Fruit fly (Drosophila melanogaster): ENCODE results near the gene CG42655.
A peak's percentile ranks its signal among the peaks of the same experiment; 100 is the strongest.

The CG42655 gene

dm6 chr3L:19953612-19954011 is at the start of gene CG42655:
TSS of gene CG42655 (minus strand) at chr3L:19953712.
- no peak for TF ChIP-seq noc (tag; optimal IDR thresholded peaks at IDR 0.05)

- TF ChIP-seq noc (tag; optimal IDR thresholded peaks at IDR 0.05) = no peak
Observed at dm6 chr3L:20003235-20003493, 49.7 kb upstream of the CG42655 start.

dm6 chr3L:20002482-20003234 is 49.1 kb upstream of the CG42655 start, which contains the start of gene CG7668:
TSS of gene CG7668 (plus strand) at chr3L:20002736.
- TF ChIP-seq noc (tag; optimal IDR thresholded peaks at IDR 0.05) = peak; percentile 88

- no peak for TF ChIP-seq noc (tag; optimal IDR thresholded peaks at IDR 0.05)
Observed at dm6 chr3L:20000878-20001640, 47.5 kb upstream of the CG42655 start.

dm6 chr3L:20000081-20000736 is 46.7 kb upstream of the CG42655 start, which contains the start of the genes Tom20 and Gabat:
TSS of gene Tom20 (plus strand) at chr3L:20000644.
TSS of gene Gabat (minus strand) at chr3L:20000686.
- no peak for TF ChIP-seq noc (tag; optimal IDR thresholded peaks at IDR 0.05)

dm6 chr3L:19994015-19994414 is 40.5 kb upstream of the CG42655 start:
- no peak for TF ChIP-seq noc (tag; optimal IDR thresholded peaks at IDR 0.05)

- no peak for TF ChIP-seq noc (tag; optimal IDR thresholded peaks at IDR 0.05)
Observed at dm6 chr3L:19991714-19992231, 38.3 kb upstream of the CG42655 start, which contains the start of the genes CG7646 and Nca. TSS of gene CG7646 (plus strand) at chr3L:19991887. TSS of gene Nca (plus strand) at chr3L:19991887.

dm6 chr3L:19991120-19991519 is 37.6 kb upstream of the CG42655 start, which contains the start of gene fln:
TSS of gene fln (minus strand) at chr3L:19991220.
- TF ChIP-seq noc (tag; optimal IDR thresholded peaks at IDR 0.05) = no peak

dm6 chr3L:19988891-19989290 is 35.4 kb upstream of the CG42655 start, which contains the start of gene Csas:
TSS of gene Csas (minus strand) at chr3L:19988991.
- TF ChIP-seq noc (tag; optimal IDR thresholded peaks at IDR 0.05) = no peak

- TF ChIP-seq noc (tag; optimal IDR thresholded peaks at IDR 0.05) = no peak
Observed at dm6 chr3L:19985768-19986167, 32.3 kb upstream of the CG42655 start, which contains the start of the genes hale and schuy. TSS of gene hale (minus strand) at chr3L:19985868. TSS of gene schuy (plus strand) at chr3L:19986093.

dm6 chr3L:19981385-19981784 is 27.9 kb upstream of the CG42655 start, which contains the start of gene CG17732:
TSS of gene CG17732 (plus strand) at chr3L:19981685.
- TF ChIP-seq noc (tag; optimal IDR thresholded peaks at IDR 0.05) = no peak

dm6 chr3L:19979592-19979991 is 26.1 kb upstream of the CG42655 start, which contains the start of gene CG14182:
TSS of gene CG14182 (minus strand) at chr3L:19979812.
- no peak for TF ChIP-seq noc (tag; optimal IDR thresholded peaks at IDR 0.05)

- TF ChIP-seq noc (tag; optimal IDR thresholded peaks at IDR 0.05) = no peak
Observed at dm6 chr3L:19978088-19978487, 24.6 kb upstream of the CG42655 start.

- no peak for TF ChIP-seq noc (tag; optimal IDR thresholded peaks at IDR 0.05)
Observed at dm6 chr3L:19968725-19969598, 15.4 kb upstream of the CG42655 start.

- no peak for TF ChIP-seq noc (tag; optimal IDR thresholded peaks at IDR 0.05)
Observed at dm6 chr3L:19961805-19962204, 8.3 kb upstream of the CG42655 start.
